Fruit fly (Drosophila melanogaster): ENCODE measurements around the gene lsn.

Gene lsn

DNA sequence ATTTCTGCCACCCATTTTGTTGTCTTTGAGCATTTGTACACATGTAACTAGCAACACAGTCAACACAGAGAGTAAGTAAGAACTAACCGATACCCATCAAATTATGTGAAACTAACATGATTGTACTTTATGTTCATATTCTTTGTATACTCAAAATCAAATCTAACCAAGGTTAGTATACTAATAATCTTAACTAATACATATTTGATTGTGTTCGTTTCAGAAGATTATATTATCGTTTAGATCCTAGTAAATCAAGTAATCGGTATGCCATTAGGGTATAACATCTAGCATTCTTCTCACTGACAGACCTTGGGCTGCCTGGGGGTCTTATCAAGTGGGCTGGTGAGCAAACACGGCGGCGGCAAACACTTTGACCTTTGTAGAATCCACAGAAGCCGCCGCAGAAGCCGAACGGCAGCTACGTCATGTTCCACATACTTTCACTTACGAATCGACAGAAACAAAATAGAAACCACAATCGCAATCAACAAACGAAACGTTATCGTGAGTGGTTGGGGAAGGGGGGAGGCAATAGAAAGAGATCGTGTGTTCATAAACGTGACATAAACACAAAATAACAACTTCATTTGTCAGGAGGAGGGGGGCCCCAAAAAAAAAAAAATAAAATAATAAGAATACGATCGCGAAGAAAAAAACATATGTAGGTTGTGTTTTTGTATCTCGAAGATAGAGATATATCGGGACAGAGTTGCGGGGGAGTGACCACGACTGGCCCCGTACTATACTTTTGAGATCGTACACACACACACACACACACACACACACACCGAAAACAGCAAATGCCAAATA lies 29.4 kb upstream of the lsn start (continued):
- TF ChIP-seq otp (GFP tag; IDR thresholded peaks at IDR 0.05) (peak; percentile 23; the same call in 1 of the 3 replicates), Xrp1 (GFP tag; IDR thresholded peaks at IDR 0.05) (peak; percentile 10), sd (tag; optimal IDR thresholded peaks at IDR 0.05) (peak; percentile 35), HmgZ (tag; optimal IDR thresholded peaks at IDR 0.05) (no peak), CG14860 (GFP tag; IDR thresholded peaks at IDR 0.05; ENCODE audit: partially characterized antibody) (peak; percentile 32; the same call in 1 of the 3 replicates), lov (optimal IDR thresholded peaks at IDR 0.05) (no peak), lov (GFP tag; IDR thresholded peaks at IDR 0.05) (0 out of 3 replicates have a peak, but pooled peaks have one; percentile 32)

DNA sequence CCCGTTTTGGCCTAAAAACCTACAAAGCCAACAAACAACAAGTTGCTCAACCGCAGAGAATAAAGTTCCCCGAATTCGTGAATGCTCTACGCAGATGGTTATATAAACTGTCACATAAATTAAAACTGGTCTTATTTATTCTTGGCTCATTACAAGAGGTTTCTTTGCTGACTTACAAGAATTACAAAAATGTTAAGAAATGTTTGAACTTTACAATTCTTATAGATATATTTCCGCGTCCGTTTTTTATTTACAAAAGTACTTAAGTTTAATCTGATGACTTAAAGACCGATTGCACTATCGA lies 28.8 kb upstream of the lsn start:
- no peak for TF ChIP-seq hb (GFP tag; IDR thresholded peaks at IDR 0.05; ENCODE audit: partially characterized antibody)
- TF ChIP-seq Atf-2 (GFP tag; optimal IDR thresholded peaks at IDR 0.05) = no peak
- no peak for TF ChIP-seq mirr (GFP tag; optimal IDR thresholded peaks at IDR 0.05)
- TF ChIP-seq PHDP (tag; optimal IDR thresholded peaks at IDR 0.05) = no peak
- peak; percentile 24; the same call in 1 of the 2 replicates for TF ChIP-seq NFAT (GFP tag; IDR thresholded peaks at IDR 0.05)
- no peak for TF ChIP-seq CG10274 (GFP tag; optimal IDR thresholded peaks at IDR 0.05)
- no peak for TF ChIP-seq CG6175 (GFP tag; IDR thresholded peaks at IDR 0.05)
- TF ChIP-seq Hmr (GFP tag; optimal IDR thresholded peaks at IDR 0.05) = no peak
- TF ChIP-seq CG2712 (tag; optimal IDR thresholded peaks at IDR 0.05) = no peak
- no peak for TF ChIP-seq CG2678 (tag; optimal IDR thresholded peaks at IDR 0.05)
- peak in 1 of 2 experiments; percentile 75 for TF ChIP-seq Pdp1 (GFP tag; optimal IDR thresholded peaks at IDR 0.05)
- TF ChIP-seq NK7.1 (GFP tag; optimal IDR thresholded peaks at IDR 0.05) = no peak
- no peak for TF ChIP-seq CG1024 (GFP tag; IDR thresholded peaks at IDR 0.05)
- peak; percentile 6 for TF ChIP-seq CG12391 (tag; optimal IDR thresholded peaks at IDR 0.05)
- TF ChIP-seq Hey (tag; optimal IDR thresholded peaks at IDR 0.05) = no peak
- TF ChIP-seq Rx (GFP tag; IDR thresholded peaks at IDR 0.05) = no peak
- peak; percentile 15 for TF ChIP-seq CG2120 (GFP tag; optimal IDR thresholded peaks at IDR 0.05)
- TF ChIP-seq CG14710 (tag; optimal IDR thresholded peaks at IDR 0.05) = no peak
- TF ChIP-seq CG4707 (GFP tag; optimal IDR thresholded peaks at IDR 0.05) = no peak
- TF ChIP-seq CG18262 (tag; optimal IDR thresholded peaks at IDR 0.05) = peak; percentile 1
- TF ChIP-seq gcm2 (GFP tag; optimal IDR thresholded peaks at IDR 0.05) = no peak
- peak; percentile 66 for TF ChIP-seq CG14441 (GFP tag; IDR thresholded peaks at IDR 0.05)
- TF ChIP-seq row (GFP tag; IDR thresholded peaks at IDR 0.05) = 0 out of 3 replicates have a peak, but pooled peaks have one; percentile 26
- no peak for TF ChIP-seq CG6854 (GFP tag; optimal IDR thresholded peaks at IDR 0.05)
- TF ChIP-seq CG6765 (GFP tag; optimal IDR thresholded peaks at IDR 0.05) = no peak
- no peak for TF ChIP-seq fru (optimal IDR thresholded peaks at IDR 0.05)
- no peak for TF ChIP-seq Dfd (GFP tag; optimal IDR thresholded peaks at IDR 0.05)
- no peak for TF ChIP-seq Drgx (GFP tag; IDR thresholded peaks at IDR 0.05)
- peak; percentile 20 for TF ChIP-seq dmrt99B (tag; optimal IDR thresholded peaks at IDR 0.05)
- TF ChIP-seq Aef1 (GFP tag; IDR thresholded peaks at IDR 0.05) = no peak
- TF ChIP-seq CG2129 (GFP tag; IDR thresholded peaks at IDR 0.05; ENCODE audit: partially characterized antibody) = no peak
- TF ChIP-seq CG10431 (GFP tag; optimal IDR thresholded peaks at IDR 0.05) = no peak
- TF ChIP-seq Rfx (GFP tag; IDR thresholded peaks at IDR 0.05) = peak; percentile 29; the same call in 1 of the 2 replicates
- no peak for TF ChIP-seq CG12744 (GFP tag; optimal IDR thresholded peaks at IDR 0.05)
- no peak for TF ChIP-seq CrebB (tag; optimal IDR thresholded peaks at IDR 0.05)
- TF ChIP-seq CG2199 (GFP tag; IDR thresholded peaks at IDR 0.05) = no peak
- TF ChIP-seq exex (tag; optimal IDR thresholded peaks at IDR 0.05) = no peak
- TF ChIP-seq bsh (GFP tag; optimal IDR thresholded peaks at IDR 0.05) = no peak
- no peak for TF ChIP-seq kay (GFP tag; optimal IDR thresholded peaks at IDR 0.05)
- peak in 1 of 2 experiments; percentile 49 for TF ChIP-seq Hr51 (GFP tag; optimal IDR thresholded peaks at IDR 0.05)
- 0 out of 3 replicates have a peak, but pooled peaks have one; percentile 19 for TF ChIP-seq CG17361 (GFP tag; IDR thresholded peaks at IDR 0.05)
- no peak for TF ChIP-seq sob (GFP tag; IDR thresholded peaks at IDR 0.05)
